Worm (Caenorhabditis elegans): ENCODE measurements around the gene ifta-2.
A peak's percentile ranks its signal among the peaks of the same experiment; 100 is the strongest.

ifta-2 gene

DNA sequence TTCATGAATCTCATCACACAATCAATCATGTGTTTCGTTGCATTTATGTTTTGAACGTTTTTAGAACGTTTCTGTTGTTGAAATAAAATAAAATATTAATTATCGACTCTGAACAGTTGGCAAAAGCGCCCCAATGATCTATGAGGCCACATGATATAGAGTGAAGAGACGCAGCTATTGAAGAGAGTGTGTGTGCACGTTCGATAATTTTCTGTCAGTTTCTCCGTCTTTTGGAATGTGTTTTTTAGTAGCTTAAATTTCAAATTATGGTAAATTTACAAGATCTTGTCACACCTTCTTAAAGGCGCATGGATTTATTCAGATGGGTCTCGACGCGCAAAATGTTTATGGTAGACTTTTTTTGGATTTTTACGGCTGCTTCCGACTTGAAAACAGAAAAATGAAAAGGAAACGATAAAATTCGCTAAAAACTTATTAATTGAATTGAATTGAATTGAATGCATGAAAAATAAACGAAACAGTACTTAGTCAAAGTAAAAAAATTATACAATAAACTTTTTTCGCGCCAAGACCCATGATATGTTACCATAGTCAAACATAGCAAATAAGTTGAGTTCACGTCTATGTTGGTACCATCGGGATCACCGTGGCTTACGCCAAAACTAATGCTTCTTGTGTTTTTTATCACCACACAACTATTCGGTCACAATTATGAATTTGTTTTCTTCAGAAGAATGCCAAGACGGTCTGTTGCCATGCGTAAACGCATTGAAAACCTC lies 31.9 kb upstream of the ifta-2 start, which contains the start of gene C49C3.15:
TSS of gene C49C3.15 (plus strand) at position 690 of the 740 bp plus-strand sequence.
- TF ChIP-seq ceh-31 (tag; optimal IDR thresholded peaks at IDR 0.05) (peak; percentile 21), nfya-1 (tag; optimal IDR thresholded peaks at IDR 0.05) (peak; percentile 15), unc-55 (GFP tag; optimal IDR thresholded peaks at IDR 0.05) (peak; percentile 38), hlh-30 (tag; optimal IDR thresholded peaks at IDR 0.05; ENCODE audit: insufficient read depth) (peak; percentile 77), ceh-19 (GFP tag; optimal IDR thresholded peaks at IDR 0.05) (no peak)

DNA sequence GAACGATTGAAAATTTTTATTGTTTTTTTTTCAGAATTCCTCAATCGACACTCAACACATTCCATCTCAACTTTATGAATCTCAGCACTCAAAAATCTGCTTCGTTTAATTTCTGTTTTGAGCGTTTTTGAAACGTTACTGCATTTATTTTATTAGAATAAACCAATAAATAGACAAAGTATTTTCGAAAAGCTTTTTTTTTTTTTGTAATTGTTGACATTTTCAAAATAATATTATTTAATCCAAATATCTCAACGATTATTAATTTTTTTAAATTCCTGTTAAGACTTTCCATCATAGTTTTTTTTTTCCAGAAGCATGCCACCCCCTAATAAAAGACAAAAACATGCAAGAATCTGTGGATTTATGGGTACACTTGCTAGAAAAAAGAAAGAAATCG lies 30.4 kb upstream of the ifta-2 start, which contains the start of gene C49C3.7:
TSS of gene C49C3.7 (plus strand) at position 301 of the 400 bp plus-strand sequence.
- TF ChIP-seq zip-5 (tag; optimal IDR thresholded peaks at IDR 0.05), result no peak
- TF ChIP-seq fkh-6 (tag; optimal IDR thresholded peaks at IDR 0.05), result no peak
- no peak for TF ChIP-seq elt-4 (tag; optimal IDR thresholded peaks at IDR 0.05)
- no peak for TF ChIP-seq C08G9.2 (tag; optimal IDR thresholded peaks at IDR 0.05)

DNA sequence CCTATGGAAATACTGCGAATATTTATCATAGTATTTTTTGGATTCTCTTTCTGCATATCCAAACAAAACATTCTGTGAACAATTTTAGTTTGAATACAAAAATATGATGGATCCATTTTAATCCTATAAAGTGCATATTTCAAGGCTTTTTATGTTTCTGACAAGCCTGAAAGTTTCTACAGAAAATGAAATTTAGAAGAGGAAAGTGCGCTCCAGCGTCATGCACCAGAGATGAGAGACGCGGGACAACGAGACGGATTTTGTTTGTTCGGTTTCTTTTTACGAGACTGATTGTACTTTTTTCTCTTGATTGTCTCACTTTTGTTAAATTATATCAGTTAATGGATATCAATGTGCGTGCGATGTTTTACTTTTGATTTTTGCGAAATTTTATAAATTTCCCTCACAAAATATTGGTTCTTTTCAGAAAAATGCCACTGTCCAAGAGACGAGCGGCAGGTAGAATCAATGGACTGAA lies 29.3 kb upstream of the ifta-2 start, which contains the start of gene C49C3.6:
TSS of gene C49C3.6 (plus strand) at position 428 of the 478 bp plus-strand sequence.
- TF ChIP-seq unc-42 (tag; optimal IDR thresholded peaks at IDR 0.05) (peak; percentile 62), ets-4 (tag; optimal IDR thresholded peaks at IDR 0.05) (no peak), lim-6 (tag; optimal IDR thresholded peaks at IDR 0.05) (no peak)

DNA sequence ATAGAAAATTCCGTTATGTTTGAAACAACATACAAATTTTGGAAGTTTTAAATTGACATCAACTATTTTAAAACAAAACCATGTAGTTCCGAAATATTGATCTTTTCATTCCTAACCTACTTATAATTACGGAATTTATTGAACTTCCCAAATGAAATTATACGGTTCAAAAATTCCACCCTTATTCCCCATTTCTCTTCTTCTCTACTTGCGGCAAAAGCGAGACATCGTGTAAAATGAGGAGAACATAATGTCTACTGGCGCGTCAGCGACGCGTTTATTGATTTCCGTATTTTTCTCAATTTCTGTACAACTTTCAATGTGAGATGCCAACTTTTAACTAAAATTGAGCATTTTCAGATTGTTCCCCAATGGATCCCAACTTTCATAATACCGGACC lies 27.0 kb upstream of the ifta-2 start, which contains the start of gene ceh-88:
TSS of gene ceh-88 (plus strand) at position 355 of the 400 bp plus-strand sequence.
- TF ChIP-seq unc-3 (GFP tag; conservative IDR thresholded peaks at IDR 0.05), result no peak
- TF ChIP-seq unc-3 (tag; optimal IDR thresholded peaks at IDR 0.05), result no peak
- no peak for TF ChIP-seq odd-2 (tag; optimal IDR thresholded peaks at IDR 0.05)
- TF ChIP-seq hlh-6 (tag; optimal IDR thresholded peaks at IDR 0.05), result no peak
- TF ChIP-seq unc-42 (tag; optimal IDR thresholded peaks at IDR 0.05), result peak; percentile 73
- peak; percentile 88 for TF ChIP-seq ceh-48 (tag; optimal IDR thresholded peaks at IDR 0.05)
- TF ChIP-seq ceh-31 (tag; optimal IDR thresholded peaks at IDR 0.05), result peak; percentile 3
- TF ChIP-seq sox-2 (GFP tag; IDR thresholded peaks at IDR 0.05), result no peak
- no peak for TF ChIP-seq K09A11.1 (tag; optimal IDR thresholded peaks at IDR 0.05; ENCODE audit: insufficient read depth)
- no peak for TF ChIP-seq dmd-4 (tag; optimal IDR thresholded peaks at IDR 0.05; ENCODE audit: borderline replicate concordance)
- no peak for TF ChIP-seq pros-1 (tag; optimal IDR thresholded peaks at IDR 0.05)

DNA sequence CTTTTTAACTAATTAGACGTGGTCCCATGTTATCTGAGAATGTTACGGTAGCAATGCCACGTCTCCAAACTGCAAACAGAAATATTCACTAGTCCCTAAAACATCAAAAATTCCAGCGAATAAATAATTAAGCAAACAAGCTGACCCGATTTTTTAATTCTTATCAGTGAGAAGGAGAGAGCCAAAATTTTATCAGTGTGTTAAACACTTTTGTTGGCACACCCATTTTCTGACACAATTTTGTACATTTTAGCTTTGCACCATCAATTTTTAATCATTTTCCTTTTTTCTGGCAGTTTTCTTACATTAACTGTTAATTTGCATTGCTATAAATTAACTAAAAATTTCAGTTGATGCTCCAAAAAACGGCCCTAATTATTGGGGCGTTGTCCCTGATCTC lies 18.6 kb upstream of the ifta-2 start, which contains the start of gene C49C3.4:
TSS of gene C49C3.4 (plus strand) at position 351 of the 400 bp plus-strand sequence.
- TF ChIP-seq ceh-2 (tag; optimal IDR thresholded peaks at IDR 0.05), result no peak

DNA sequence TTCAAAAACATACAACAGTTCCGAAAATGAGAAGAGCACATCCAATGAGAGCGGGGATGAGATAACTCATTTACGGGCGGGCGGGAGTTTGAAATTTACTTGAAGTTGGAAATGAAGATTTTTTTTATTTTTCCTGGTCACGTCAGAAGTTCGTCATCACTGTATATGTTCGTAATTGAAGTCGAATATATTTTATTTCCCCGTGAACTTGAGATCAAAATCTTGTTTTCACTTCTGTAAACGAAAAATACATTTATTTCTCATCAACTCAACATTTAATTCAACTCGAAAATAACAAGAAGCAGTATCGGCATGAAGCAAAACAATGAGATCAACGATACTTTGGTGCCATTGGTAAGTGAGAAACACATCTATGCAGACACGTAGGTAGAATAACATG lies 14.6 kb upstream of the ifta-2 start, which contains the start of gene C49C3.20:
TSS of gene C49C3.20 (minus strand) at position 101 of the 400 bp plus-strand sequence.
- no peak for TF ChIP-seq ceh-22 (tag; optimal IDR thresholded peaks at IDR 0.05)
- no peak for TF ChIP-seq K09A11.1 (tag; optimal IDR thresholded peaks at IDR 0.05; ENCODE audit: insufficient read depth)
- TF ChIP-seq che-1 (tag; optimal IDR thresholded peaks at IDR 0.05), result no peak
- TF ChIP-seq pax-1 (tag; optimal IDR thresholded peaks at IDR 0.05), result no peak
- no peak for TF ChIP-seq dve-1 (tag; optimal IDR thresholded peaks at IDR 0.05)
- no peak for TF ChIP-seq hlh-30 (tag; optimal IDR thresholded peaks at IDR 0.05; ENCODE audit: insufficient read depth)
- no peak for TF ChIP-seq ceh-6 (GFP tag; optimal IDR thresholded peaks at IDR 0.05)
- no peak for TF ChIP-seq rnt-1 (tag; optimal IDR thresholded peaks at IDR 0.05)
- TF ChIP-seq ahr-1 (tag; optimal IDR thresholded peaks at IDR 0.05), result no peak
- no peak for TF ChIP-seq unc-86 (tag; optimal IDR thresholded peaks at IDR 0.05)
- TF ChIP-seq ceh-18 (tag; optimal IDR thresholded peaks at IDR 0.05), result no peak
- no peak for TF ChIP-seq ceh-30 (tag; optimal IDR thresholded peaks at IDR 0.05)
- no peak for TF ChIP-seq hlh-8 (tag; optimal IDR thresholded peaks at IDR 0.05)
